Fruit fly (Drosophila melanogaster) whole organism, embryonic: ENCODE measurements around the gene SdhC.

ENCODE experiments used
- Aef1 ChIP-seq: fragments of 200-800 bp; sonication (Bioruptor generic); IDR thresholded peaks from 3 replicates; pipeline ENCODE4 v1.3.6; 2022; ENCODE audit warnings: missing biosample characterization, missing genetic modification characterization
- CG10209 ChIP-seq: fragments of 200-800 bp; sonication (Bioruptor generic); optimal IDR thresholded peaks from 3 replicates; lab custom pipeline; 2017; ENCODE audit warnings: missing biosample characterization, mild to moderate bottlenecking, missing genetic modification characterization, missing genetic modification reagents
- CG11085 ChIP-seq: fragments of 200-800 bp; sonication (Bioruptor generic); IDR thresholded peaks from 2 replicates; pipeline ENCODE4 v1.3.6; 2022; ENCODE audit warnings: missing biosample characterization, missing genetic modification characterization
- CG15479 ChIP-seq: fragments of 200-800 bp; sonication (Bioruptor generic); optimal IDR thresholded peaks from 3 replicates; lab custom pipeline; 2019; ENCODE audit warnings: missing biosample characterization, mild to moderate bottlenecking, missing genetic modification characterization, moderate library complexity
- CG17385 ChIP-seq: fragments of 200-800 bp; sonication (Bioruptor generic); optimal IDR thresholded peaks from 3 replicates; lab custom pipeline; 2018; ENCODE audit warnings: missing biosample characterization, mild to moderate bottlenecking, missing genetic modification characterization
- CG17568 ChIP-seq: fragments of 200-800 bp; sonication (Bioruptor generic); optimal IDR thresholded peaks from 2 replicates; lab custom pipeline; 2018; ENCODE audit warnings: missing biosample characterization, mild to moderate bottlenecking, missing genetic modification characterization, moderate library complexity
- CG18599 ChIP-seq: fragments of 200-800 bp; sonication (Bioruptor generic); optimal IDR thresholded peaks from 3 replicates; lab custom pipeline; 2017; ENCODE audit warnings: missing biosample characterization, missing genetic modification characterization, mild to moderate bottlenecking, moderate library complexity, missing genetic modification reagents
- CG30020 ChIP-seq: fragments of 200-800 bp; optimal IDR thresholded peaks from 2 replicates; lab custom pipeline; 2019; ENCODE audit warnings: missing biosample characterization, mild to moderate bottlenecking, missing genetic modification characterization, moderate library complexity
- CG31388 ChIP-seq: fragments of 200-800 bp; sonication (Bioruptor generic); optimal IDR thresholded peaks from 2 replicates; lab custom pipeline; 2016; ENCODE audit warnings: missing biosample characterization, missing genetic modification characterization
- CG3407 ChIP-seq: fragments of 200-800 bp; sonication (Bioruptor generic); optimal IDR thresholded peaks from 2 replicates; lab custom pipeline; 2018; ENCODE audit warnings: missing biosample characterization, mild to moderate bottlenecking, missing genetic modification characterization
- CG4360 ChIP-seq: fragments of 200-800 bp; sonication (Bioruptor generic); IDR thresholded peaks from 2 replicates; pipeline ENCODE4 v1.3.6; 2022; ENCODE audit warnings: missing biosample characterization, missing genetic modification characterization
- CG4730 ChIP-seq: fragments of 200-800 bp; sonication (Bioruptor generic); IDR thresholded peaks from 2 replicates; pipeline ENCODE4 v1.3.6; 2022; ENCODE audit warnings: missing biosample characterization, missing genetic modification characterization
- CG6765 ChIP-seq: fragments of 200-800 bp; sonication (Bioruptor generic); optimal IDR thresholded peaks from 3 replicates; lab custom pipeline; 2017; ENCODE audit warnings: missing biosample characterization, mild to moderate bottlenecking, missing genetic modification characterization
- CG8089 ChIP-seq: fragments of 200-800 bp; sonication (Bioruptor generic); optimal IDR thresholded peaks from 3 replicates; lab custom pipeline; 2016; ENCODE audit warnings: missing biosample characterization, missing genetic modification characterization
- CG8924 ChIP-seq: fragments of 200-800 bp; optimal IDR thresholded peaks from 3 replicates; lab custom pipeline; 2019; ENCODE audit warnings: missing biosample characterization, mild to moderate bottlenecking, missing genetic modification characterization, moderate library complexity
- CG9797 ChIP-seq: fragments of 200-800 bp; sonication (Bioruptor generic); optimal IDR thresholded peaks from 3 replicates; lab custom pipeline; 2018; ENCODE audit warnings: missing biosample characterization, mild to moderate bottlenecking, missing genetic modification characterization
- CrebB ChIP-seq: fragments of 200-800 bp; sonication (Bioruptor generic); optimal IDR thresholded peaks from 3 replicates; lab custom pipeline; 2018; ENCODE audit warnings: missing biosample characterization, mild to moderate bottlenecking, missing genetic modification characterization
- Drgx ChIP-seq: fragments of 200-800 bp; sonication (Bioruptor generic); IDR thresholded peaks from 2 replicates; pipeline ENCODE4 v1.3.6; 2022; ENCODE audit warnings: missing biosample characterization, missing genetic modification characterization
- Elba2 ChIP-seq: fragments of 200-800 bp; sonication (Bioruptor generic); optimal IDR thresholded peaks from 3 replicates; lab custom pipeline; 2016; ENCODE audit warnings: missing biosample characterization, missing genetic modification characterization
- GATAe ChIP-seq: fragments of 200-800 bp; sonication (Bioruptor generic); conservative IDR thresholded peaks from 2 replicates; pipeline ENCODE4 v1.3.6; 2022; ENCODE audit warnings: missing biosample characterization, missing genetic modification characterization
- Lhr ChIP-seq: fragments of 200-800 bp; sonication (Bioruptor generic); optimal IDR thresholded peaks from 3 replicates; lab custom pipeline; 2017; ENCODE audit warnings: mild to moderate bottlenecking, missing biosample characterization, missing genetic modification reagents, missing genetic modification characterization
- Nf-YA ChIP-seq: fragments of 200-800 bp; sonication (Bioruptor generic); IDR thresholded peaks from 2 replicates; pipeline ENCODE4 v1.3.6; 2022; ENCODE audit warnings: missing biosample characterization, missing genetic modification characterization
- Nf-YB ChIP-seq: fragments of 200-800 bp; sonication (Bioruptor generic); optimal IDR thresholded peaks from 3 replicates; lab custom pipeline; 2019; ENCODE audit warnings: missing biosample characterization, mild to moderate bottlenecking, missing genetic modification characterization, moderate library complexity
- Optix ChIP-seq: fragments of 200-800 bp; sonication (Bioruptor generic); IDR thresholded peaks from 3 replicates; pipeline ENCODE4 v1.3.6; 2022; ENCODE audit warnings: missing biosample characterization, missing genetic modification characterization
- Pdp1 ChIP-seq, 2 experiments: fragments of 200-800 bp; sonication (Bioruptor generic); optimal IDR thresholded peaks; 3 replicates each; lab custom pipeline; 2016; ENCODE audit warnings: missing biosample characterization in 2 of 2, missing genetic modification characterization in 2 of 2, mild to moderate bottlenecking in 1 of 2, moderate library complexity in 1 of 2
- Poxn ChIP-seq: fragments of 200-800 bp; sonication (Bioruptor generic); IDR thresholded peaks from 2 replicates; pipeline ENCODE4 v1.3.6; 2022; ENCODE audit warnings: missing biosample characterization, missing genetic modification characterization
- Spps ChIP-seq: fragments of 200-800 bp; sonication (Bioruptor generic); optimal IDR thresholded peaks from 2 replicates; lab custom pipeline; 2018; ENCODE audit warnings: missing biosample characterization, mild to moderate bottlenecking, missing genetic modification characterization
- Stat92E ChIP-seq, 3 experiments: fragments of >200 bp in 2 of 3; fragments of 200-800 bp in 1 of 3; sonication (Bioruptor generic) in 1 of 3; optimal IDR thresholded peaks; 2 replicates each; lab custom pipeline; 2017 to 2019; ENCODE audit warnings: missing biosample characterization in 3 of 3, missing genetic modification characterization in 3 of 3, mild to moderate bottlenecking in 1 of 3, moderate library complexity in 1 of 3
- Vsx1 ChIP-seq: fragments of 200-800 bp; sonication (Bioruptor generic); optimal IDR thresholded peaks from 2 replicates; lab custom pipeline; 2017; ENCODE audit warnings: missing biosample characterization, mild to moderate bottlenecking, missing genetic modification characterization, missing genetic modification reagents
- ase ChIP-seq: fragments of 200-800 bp; sonication (Bioruptor generic); IDR thresholded peaks from 3 replicates; pipeline ENCODE4 v1.3.6; 2022; ENCODE audit warnings: missing biosample characterization, missing genetic modification characterization
- dati ChIP-seq: fragments of 200-800 bp; sonication (Bioruptor generic); IDR thresholded peaks from 2 replicates; pipeline ENCODE4 v1.3.6; 2022; ENCODE audit warnings: missing biosample characterization, missing genetic modification characterization
- dpn ChIP-seq, 2 experiments: fragments of 200-800 bp; sonication (Bioruptor generic); optimal IDR thresholded peaks; 3 replicates each; lab custom pipeline; 2016; ENCODE audit warnings: missing biosample characterization in 2 of 2, missing genetic modification characterization in 2 of 2
- eve ChIP-seq, 2 experiments: fragments of >200 bp; optimal IDR thresholded peaks; 2 replicates each; lab custom pipeline; 2017; ENCODE audit warnings: missing biosample characterization in 2 of 2, missing genetic modification characterization in 2 of 2
- ewg ChIP-seq: fragments of 200-800 bp; sonication (Bioruptor generic); optimal IDR thresholded peaks from 3 replicates; lab custom pipeline; 2017; ENCODE audit warnings: mild to moderate bottlenecking, missing biosample characterization, missing genetic modification reagents, missing genetic modification characterization
- gce ChIP-seq: fragments of 200-800 bp; sonication (Bioruptor generic); IDR thresholded peaks from 3 replicates; pipeline ENCODE4 v1.3.6; 2022; ENCODE audit warnings: missing biosample characterization, missing genetic modification characterization
- grn ChIP-seq: fragments of 200-800 bp; sonication (Bioruptor generic); optimal IDR thresholded peaks from 3 replicates; lab custom pipeline; 2017; ENCODE audit warnings: missing biosample characterization, missing genetic modification characterization
- inv ChIP-seq: fragments of 200-800 bp; sonication (Bioruptor generic); IDR thresholded peaks from 2 replicates; pipeline ENCODE4 v1.3.6; 2022; ENCODE audit warnings: missing biosample characterization, missing genetic modification characterization; ENCODE audit not compliant: partially characterized antibody
- kni ChIP-seq: fragments of 200-800 bp; sonication (Bioruptor generic); optimal IDR thresholded peaks from 3 replicates; lab custom pipeline; 2017; ENCODE audit warnings: mild to moderate bottlenecking, missing biosample characterization, missing genetic modification reagents, missing genetic modification characterization
- luna ChIP-seq: fragments of 200-800 bp; sonication (Bioruptor generic); optimal IDR thresholded peaks from 2 replicates; lab custom pipeline; 2016; ENCODE audit warnings: missing biosample characterization, missing genetic modification characterization
- maf-S ChIP-seq: fragments of 200-800 bp; sonication (Bioruptor generic); optimal IDR thresholded peaks from 2 replicates; lab custom pipeline; 2016; ENCODE audit warnings: missing biosample characterization, missing genetic modification characterization
- nom ChIP-seq: fragments of 200-800 bp; sonication (Bioruptor generic); optimal IDR thresholded peaks from 2 replicates; lab custom pipeline; 2017; ENCODE audit warnings: missing biosample characterization, missing genetic modification characterization, mild to moderate bottlenecking, moderate library complexity, missing genetic modification reagents
- pb ChIP-seq: fragments of 200-800 bp; sonication (Bioruptor generic); optimal IDR thresholded peaks from 3 replicates; lab custom pipeline; 2016; ENCODE audit warnings: missing biosample characterization, missing genetic modification characterization
- pnt ChIP-seq: fragments of 200-800 bp; sonication (Bioruptor generic); optimal IDR thresholded peaks from 3 replicates; lab custom pipeline; 2016; ENCODE audit warnings: missing biosample characterization, missing genetic modification characterization
- rib ChIP-seq: fragments of 200-800 bp; sonication (Bioruptor generic); IDR thresholded peaks from 2 replicates; pipeline ENCODE4 v1.3.6; 2022; ENCODE audit warnings: missing biosample characterization, missing genetic modification characterization
- scrt ChIP-seq: fragments of 200-800 bp; sonication (Bioruptor generic); optimal IDR thresholded peaks from 2 replicates; lab custom pipeline; 2018; ENCODE audit warnings: missing biosample characterization, mild to moderate bottlenecking, missing genetic modification characterization, moderate library complexity
- seq ChIP-seq: fragments of 200-800 bp; sonication (Bioruptor generic); IDR thresholded peaks from 2 replicates; pipeline ENCODE4 v1.3.6; 2022; ENCODE audit warnings: missing biosample characterization, missing genetic modification characterization
- sima ChIP-seq: fragments of 200-800 bp; sonication (Bioruptor generic); optimal IDR thresholded peaks from 2 replicates; lab custom pipeline; 2016; ENCODE audit warnings: missing biosample characterization, missing genetic modification characterization
- sna ChIP-seq: fragments of 200-800 bp; sonication (Bioruptor generic); IDR thresholded peaks from 2 replicates; pipeline ENCODE4 v1.3.6; 2022; ENCODE audit warnings: missing biosample characterization, missing genetic modification characterization; ENCODE audit not compliant: partially characterized antibody
- vvl ChIP-seq: fragments of 200-800 bp; sonication (Bioruptor generic); IDR thresholded peaks from 2 replicates; pipeline ENCODE4 v1.3.6; 2022; ENCODE audit warnings: missing biosample characterization, missing genetic modification characterization

SdhC gene

DNA sequence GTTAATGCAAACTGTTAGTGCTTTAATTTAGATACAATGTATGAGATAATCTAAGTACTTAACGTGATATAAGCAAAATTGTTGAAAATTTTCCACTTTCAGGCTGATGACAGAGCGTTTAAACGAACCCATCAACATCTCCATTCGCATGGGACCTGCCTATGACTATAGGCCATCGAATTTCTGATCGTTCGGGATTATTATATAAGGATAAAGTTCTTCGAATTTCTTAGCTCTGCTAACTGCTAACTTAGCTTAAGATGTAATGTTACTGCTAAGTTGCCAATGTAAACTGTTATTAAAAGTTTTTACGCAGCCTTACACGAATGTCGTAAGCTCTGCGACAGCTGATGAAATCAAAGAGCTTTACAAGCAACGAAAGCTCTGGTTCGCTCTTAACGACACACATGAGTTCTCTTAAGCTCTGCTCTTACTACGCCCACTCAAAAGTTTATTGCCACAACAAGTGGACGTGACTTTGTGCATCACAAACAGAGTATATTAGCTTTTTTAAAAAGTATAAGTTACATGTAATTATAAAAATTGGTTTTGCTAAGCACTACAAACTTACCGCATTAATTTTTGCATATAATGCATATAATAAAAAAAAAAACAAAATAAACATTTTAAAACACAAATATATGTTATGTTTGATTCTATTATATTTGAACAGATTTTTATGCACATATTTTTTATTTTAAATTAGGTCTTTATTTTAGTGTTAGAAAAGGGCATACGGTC, 12.8 kb downstream of the SdhC start (continued):
- TF ChIP-seq CG15479 (GFP tag; lab: Kevin White, UChicago) (peak; percentile 18), sna (GFP tag; lab: Robert Waterston, UW) (no peak), vvl (GFP tag; lab: Robert Waterston, UW) (peak; percentile 98), dati (GFP tag; lab: Robert Waterston, UW) (peak; percentile 90), Nf-YB (peak; percentile 89), rib (GFP tag; lab: Robert Waterston, UW) (peak; percentile 98), CG4360 (GFP tag; lab: Robert Waterston, UW) (peak; percentile 70), dpn (GFP tag; optimal IDR thresholded peaks at IDR 0.05; lab: Kevin White, UChicago) (peak; percentile 96 to 97), inv (GFP tag; lab: Robert Waterston, UW) (no peak), nom (GFP tag; lab: Kevin White, UChicago) (peak; percentile 89), Poxn (GFP tag; lab: Robert Waterston, UW) (peak; percentile 94), CG17385 (GFP tag; lab: Kevin White, UChicago) (peak; percentile 96), gce (GFP tag; lab: Robert Waterston, UW) (peak; percentile 96), CG6765 (GFP tag; lab: Kevin White, UChicago) (peak; percentile 98), luna (peak; percentile 52), pb (GFP tag; lab: Kevin White, UChicago) (no peak), CG3407 (GFP tag; lab: Kevin White, UChicago) (peak; percentile 96), Vsx1 (GFP tag; lab: Kevin White, UChicago) (peak; percentile 96), Pdp1 (GFP tag; optimal IDR thresholded peaks at IDR 0.05; lab: Kevin White, UChicago) (peak; percentile 83 to 96), Drgx (GFP tag; lab: Robert Waterston, UW) (peak; percentile 98), Aef1 (peak; percentile 98), CG9797 (GFP tag; lab: Kevin White, UChicago) (peak; percentile 33), ewg (GFP tag; lab: Kevin White, UChicago) (peak; percentile 97), Lhr (GFP tag; lab: Kevin White, UChicago) (peak; percentile 93), scrt (GFP tag; lab: Kevin White, UChicago) (peak; percentile 99), Elba2 (GFP tag; lab: Kevin White, UChicago) (no peak), GATAe (GFP tag; lab: Robert Waterston, UW) (peak; percentile 98), ase (GFP tag; lab: Robert Waterston, UW) (peak; percentile 97), CrebB (peak; percentile 95), pnt (GFP tag; lab: Kevin White, UChicago) (peak; percentile 81), seq (GFP tag; lab: Robert Waterston, UW) (peak; percentile 98), CG11085 (GFP tag; lab: Robert Waterston, UW) (peak; percentile 96), CG4730 (peak; percentile 97), Spps (tag; lab: Kevin White, UChicago) (peak; percentile 94), CG18599 (GFP tag; lab: Kevin White, UChicago) (peak; percentile 99), CG31388 (GFP tag; lab: Kevin White, UChicago) (peak; percentile 88), Stat92E (GFP tag; optimal IDR thresholded peaks at IDR 0.05; lab: Kevin White, UChicago) (peak in 1 of 3 experiments; percentile 99), CG10209 (GFP tag; lab: Kevin White, UChicago) (peak; percentile 99), CG17568 (GFP tag; lab: Kevin White, UChicago) (peak; percentile 91), grn (GFP tag; lab: Kevin White, UChicago) (no peak), CG30020 (tag; lab: Kevin White, UChicago) (peak; percentile 75), CG8924 (peak; percentile 95), eve (GFP tag; optimal IDR thresholded peaks at IDR 0.05; lab: Kevin White, UChicago) (peak in 1 of 2 experiments; percentile 99), CG8089 (GFP tag; lab: Kevin White, UChicago) (peak; percentile 63), sima (GFP tag; lab: Kevin White, UChicago) (no peak), kni (peak; percentile 92), Nf-YA (GFP tag; lab: Robert Waterston, UW) (peak; percentile 96), Optix (no peak; the same call in 2 of the 3 replicates), maf-S (peak; percentile 81)
